Worm (Caenorhabditis elegans): ENCODE data around the gene tag-51.

Gene tag-51

ce11 chrIII:872373-872772 lies 18.4 kb downstream of the tag-51 start, which contains the start of the genes T24C4.3 and clc-20:
Gene T24C4.3 (minus strand): TSS chrIII:872473.
Gene clc-20 (plus strand): TSS chrIII:872583.
- TF ChIP-seq hmg-20 (GFP tag; IDR thresholded peaks at IDR 0.05) (no peak), unc-62 (GFP tag; optimal IDR thresholded peaks at IDR 0.05) (no peak)

DNA sequence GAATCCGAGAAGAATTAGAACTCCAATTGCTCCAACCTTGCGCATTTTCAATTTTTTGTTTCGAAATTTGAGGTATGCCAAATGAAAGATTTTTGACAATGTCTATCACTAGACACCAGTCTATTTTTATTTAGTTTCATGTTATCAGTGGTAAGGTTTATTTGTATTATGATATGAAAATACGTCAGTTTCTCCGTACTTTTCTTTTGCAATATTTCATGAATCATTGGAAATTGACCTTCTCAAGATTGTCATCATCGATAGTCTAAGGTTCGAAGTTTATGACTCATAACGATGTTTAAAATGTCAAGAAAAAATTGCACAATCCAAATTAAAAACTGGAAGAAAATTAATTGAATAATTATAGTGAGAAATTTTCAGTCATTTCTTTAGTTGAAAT lies 19.4 kb downstream of the tag-51 start, which contains the start of gene clc-19:
TSS of gene clc-19 (minus strand) at position 135 of the 400 bp plus-strand sequence.
- TF ChIP-seq unc-62 (GFP tag; optimal IDR thresholded peaks at IDR 0.05), result peak; percentile 26
- no peak for TF ChIP-seq madf-10 (tag; optimal IDR thresholded peaks at IDR 0.05)
- TF ChIP-seq F37B4.10 (GFP tag; IDR thresholded peaks at IDR 0.05), result no peak
- TF ChIP-seq aptf-2 (GFP tag; conservative IDR thresholded peaks at IDR 0.05), result no peak
- TF ChIP-seq madf-8 (GFP tag; conservative IDR thresholded peaks at IDR 0.05), result no peak
- TF ChIP-seq let-526 (GFP tag; IDR thresholded peaks at IDR 0.05), result no peak
- no peak for TF ChIP-seq rpc-1 (optimal IDR thresholded peaks at IDR 0.05)
- TF ChIP-seq rpc-1 (tag; optimal IDR thresholded peaks at IDR 0.05), result no peak
- no peak for TF ChIP-seq bed-2 (GFP tag; IDR thresholded peaks at IDR 0.05)
- no peak for TF ChIP-seq him-1 (tag; optimal IDR thresholded peaks at IDR 0.05)
- TF ChIP-seq C06A6.2 (GFP tag; conservative IDR thresholded peaks at IDR 0.05), result no peak
- no peak for TF ChIP-seq sptf-2 (GFP tag; optimal IDR thresholded peaks at IDR 0.05)
- no peak for TF ChIP-seq T26A5.8 (tag; optimal IDR thresholded peaks at IDR 0.05)
- TF ChIP-seq madf-6 (GFP tag; IDR thresholded peaks at IDR 0.05), result no peak
- TF ChIP-seq nhr-80 (tag; optimal IDR thresholded peaks at IDR 0.05), result peak; percentile 33
- no peak for TF ChIP-seq zim-3 (tag; optimal IDR thresholded peaks at IDR 0.05)
- TF ChIP-seq D2030.7 (GFP tag; IDR thresholded peaks at IDR 0.05), result no peak

DNA sequence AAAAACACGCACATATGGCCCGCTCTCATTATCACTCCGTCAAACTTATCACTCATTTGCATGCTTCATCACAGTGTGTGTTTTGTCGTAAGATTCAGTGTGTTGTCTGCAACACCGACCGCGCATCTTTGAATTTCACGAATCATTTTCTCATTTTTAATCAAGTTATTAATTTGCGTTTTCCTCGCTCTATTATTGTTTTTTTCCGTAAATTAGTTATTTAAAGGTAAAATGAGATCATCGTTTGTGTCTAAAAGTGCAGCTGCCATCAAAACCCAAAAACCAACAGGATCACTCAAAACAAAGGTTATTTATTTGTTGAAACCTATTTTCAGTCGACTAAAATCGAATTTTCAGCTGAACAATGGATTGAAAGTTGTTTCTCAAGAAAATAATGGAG lies 25.6 kb downstream of the tag-51 start, which contains the start of the genes T24C4.5 and ucr-2.3:
TSS of gene T24C4.5 (minus strand) at position 101 of the 400 bp plus-strand sequence.
TSS of gene ucr-2.3 (plus strand) at position 227 of the 400 bp plus-strand sequence.
- TF ChIP-seq ztf-6 (GFP tag; IDR thresholded peaks at IDR 0.05) (no peak), snpc-1.3 (tag; optimal IDR thresholded peaks at IDR 0.05; ENCODE audit: insufficient read depth) (no peak), attf-5 (GFP tag; optimal IDR thresholded peaks at IDR 0.05) (no peak), hlh-26 (GFP tag; conservative IDR thresholded peaks at IDR 0.05) (no peak), ztf-3 (GFP tag; optimal IDR thresholded peaks at IDR 0.05) (no peak), cebp-1 (GFP tag; IDR thresholded peaks at IDR 0.05) (no peak), cebp-1 (tag; optimal IDR thresholded peaks at IDR 0.05) (no peak), tbp1 (GFP tag; optimal IDR thresholded peaks at IDR 0.05) (no peak), F49E8.2 (tag; optimal IDR thresholded peaks at IDR 0.05; ENCODE audit: insufficient read depth) (no peak), ccch-3 (GFP tag; optimal IDR thresholded peaks at IDR 0.05) (no peak), ztf-25 (GFP tag; IDR thresholded peaks at IDR 0.05) (no peak)

DNA sequence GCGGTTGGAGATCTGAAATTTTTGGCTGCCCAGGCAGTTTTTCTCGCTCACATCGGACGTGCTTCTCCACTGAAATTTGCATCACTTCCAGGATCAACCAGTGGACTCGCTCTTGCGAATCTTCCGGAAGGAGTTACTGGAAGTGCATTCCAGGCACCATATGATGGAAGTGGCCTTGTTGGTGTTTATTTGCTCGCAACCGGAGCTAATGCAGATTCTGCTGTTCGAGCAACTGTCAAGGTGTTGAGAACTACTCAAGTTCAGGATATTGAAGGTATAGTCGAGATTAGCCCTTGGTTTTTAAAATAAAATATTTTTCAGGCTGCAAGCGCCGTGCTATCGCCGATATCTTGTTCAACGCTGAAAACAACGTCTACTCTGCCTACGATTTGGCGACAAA lies 26.8 kb downstream of the tag-51 start:
- TF ChIP-seq unc-130 (GFP tag; optimal IDR thresholded peaks at IDR 0.05), result no peak
- TF ChIP-seq nhr-90 (tag; optimal IDR thresholded peaks at IDR 0.05), result no peak
- no peak for TF ChIP-seq Y56A3A.18 (GFP tag; IDR thresholded peaks at IDR 0.05)
- no peak for TF ChIP-seq F37B4.10 (GFP tag; IDR thresholded peaks at IDR 0.05)
- no peak for TF ChIP-seq ztf-22 (GFP tag; optimal IDR thresholded peaks at IDR 0.05)
- TF ChIP-seq nfyb-1 (GFP tag; IDR thresholded peaks at IDR 0.05), result peak; percentile 54; the same call in 1 of the 2 replicates
- no peak for TF ChIP-seq F39B2.1 (GFP tag; IDR thresholded peaks at IDR 0.05)
- no peak for TF ChIP-seq madf-3 (GFP tag; IDR thresholded peaks at IDR 0.05)
- no peak for TF ChIP-seq fkh-3 (tag; optimal IDR thresholded peaks at IDR 0.05)
- no peak for TF ChIP-seq bed-2 (GFP tag; IDR thresholded peaks at IDR 0.05)
- no peak for TF ChIP-seq ccch-3 (GFP tag; optimal IDR thresholded peaks at IDR 0.05)
- no peak for TF ChIP-seq chd-7 (tag; optimal IDR thresholded peaks at IDR 0.05)
- TF ChIP-seq ekl-4 (GFP tag; IDR thresholded peaks at IDR 0.05), result peak; percentile 46; the same call in 1 of the 2 replicates
- TF ChIP-seq hlh-12 (tag; optimal IDR thresholded peaks at IDR 0.05), result no peak
- TF ChIP-seq hsf-1 (GFP tag; IDR thresholded peaks at IDR 0.05), result 0 out of 2 replicates have a peak, but pooled peaks have one; percentile 13
- TF ChIP-seq nhr-80 (tag; optimal IDR thresholded peaks at IDR 0.05), result no peak
- 0 out of 2 replicates have a peak, but pooled peaks have one; percentile 49 for TF ChIP-seq attf-6 (GFP tag; IDR thresholded peaks at IDR 0.05)
- TF ChIP-seq zfh-2 (GFP tag; conservative IDR thresholded peaks at IDR 0.05), result no peak
- no peak for TF ChIP-seq tlf-1 (GFP tag; optimal IDR thresholded peaks at IDR 0.05)
- no peak for TF ChIP-seq lin-26 (GFP tag; IDR thresholded peaks at IDR 0.05)

Measured in whole organism, young adult.